Worm (Caenorhabditis elegans) whole organism, L3 larva: ENCODE results near the gene cpin-1.

Source experiments
- R02D3.7 ChIP-seq: fragments of 150-350 bp; optimal IDR thresholded peaks from 2 replicates; lab custom pipeline; 2014; ENCODE audit warnings: missing biosample characterization, missing genetic modification characterization
- aly-2 ChIP-seq: fragments of 150-350 bp; optimal IDR thresholded peaks from 2 replicates; lab custom pipeline; 2014; ENCODE audit warnings: missing biosample characterization, missing genetic modification characterization
- ama-1 ChIP-seq: fragments of 150-350 bp; optimal IDR thresholded peaks from 2 replicates; lab custom pipeline; 2018
- ceh-16 ChIP-seq: sonication (generic microtip); optimal IDR thresholded peaks from 2 replicates; lab custom pipeline; 2017; ENCODE audit warnings: missing biosample characterization, missing genetic modification characterization
- ceh-28 ChIP-seq: fragments of 150-350 bp; optimal IDR thresholded peaks from 2 replicates; lab custom pipeline; 2014; ENCODE audit warnings: missing biosample characterization, missing genetic modification reagents, missing genetic modification characterization
- ceh-9 ChIP-seq: sonication (generic microtip); optimal IDR thresholded peaks from 2 replicates; lab custom pipeline; 2018; ENCODE audit warnings: missing biosample characterization, missing genetic modification characterization
- daf-12 ChIP-seq: fragments of 150-350 bp; optimal IDR thresholded peaks from 2 replicates; lab custom pipeline; 2014; ENCODE audit warnings: missing biosample characterization, missing genetic modification reagents, missing genetic modification characterization
- egl-27 ChIP-seq: sonication (generic microtip); optimal IDR thresholded peaks from 4 replicates; lab custom pipeline; 2017; ENCODE audit warnings: missing biosample characterization, missing genetic modification reagents, missing genetic modification characterization
- elt-1 ChIP-seq: fragments of 150-350 bp; optimal IDR thresholded peaks from 2 replicates; lab custom pipeline; 2014; ENCODE audit warnings: missing biosample characterization, missing genetic modification characterization
- elt-2 ChIP-seq: sonication (generic microtip); optimal IDR thresholded peaks from 2 replicates; lab custom pipeline; 2016; ENCODE audit warnings: missing genetic modification reagents, mild to moderate bottlenecking, missing genetic modification characterization, missing compliant biosample characterization
- fkh-10 ChIP-seq: sonication (generic microtip); optimal IDR thresholded peaks from 2 replicates; lab custom pipeline; 2017; ENCODE audit warnings: missing biosample characterization, missing genetic modification reagents, missing genetic modification characterization
- fos-1 ChIP-seq: fragments of 150-350 bp; optimal IDR thresholded peaks from 2 replicates; lab custom pipeline; 2014; ENCODE audit warnings: missing biosample characterization, missing genetic modification characterization
- hmg-11 ChIP-seq: sonication (generic microtip); optimal IDR thresholded peaks from 2 replicates; lab custom pipeline; 2016; ENCODE audit warnings: missing genetic modification characterization, missing compliant biosample characterization
- jun-1 ChIP-seq: fragments of 150-350 bp; optimal IDR thresholded peaks from 2 replicates; lab custom pipeline; 2014; ENCODE audit warnings: missing biosample characterization, missing genetic modification reagents, missing genetic modification characterization
- lin-15B ChIP-seq: fragments of 150-350 bp; optimal IDR thresholded peaks from 2 replicates; lab custom pipeline; 2014; ENCODE audit warnings: missing biosample characterization, missing genetic modification characterization
- lsy-12 ChIP-seq: sonication (generic microtip); optimal IDR thresholded peaks from 2 replicates; lab custom pipeline; 2016; ENCODE audit warnings: mild to moderate bottlenecking, missing genetic modification characterization, missing compliant biosample characterization
- mml-1 ChIP-seq: fragments of 150-350 bp; sonication (generic microtip); optimal IDR thresholded peaks from 3 replicates; lab custom pipeline; 2014; ENCODE audit warnings: missing biosample characterization, missing genetic modification characterization
- nfya-1 ChIP-seq: sonication (generic microtip); optimal IDR thresholded peaks from 2 replicates; lab custom pipeline; 2017; ENCODE audit warnings: missing genetic modification characterization, mild to moderate bottlenecking, missing compliant biosample characterization, antibody characterized with exemption, moderate library complexity; ENCODE audit not compliant: insufficient read depth
- nhr-12 ChIP-seq: fragments of 150-350 bp; optimal IDR thresholded peaks from 2 replicates; lab custom pipeline; 2014; ENCODE audit warnings: missing biosample characterization, missing genetic modification characterization
- nhr-237 ChIP-seq: fragments of 150-350 bp; optimal IDR thresholded peaks from 2 replicates; lab custom pipeline; 2014; ENCODE audit warnings: missing biosample characterization, missing genetic modification characterization
- nhr-25 ChIP-seq: sonication (generic microtip); optimal IDR thresholded peaks from 2 replicates; lab custom pipeline; 2017; ENCODE audit warnings: missing biosample characterization, missing genetic modification characterization
- nhr-43 ChIP-seq: sonication (generic microtip); optimal IDR thresholded peaks from 2 replicates; lab custom pipeline; 2016; ENCODE audit warnings: mild to moderate bottlenecking, missing genetic modification characterization, missing compliant biosample characterization; ENCODE audit not compliant: poor library complexity, severe bottlenecking
- nhr-67 ChIP-seq: fragments of 150-350 bp; optimal IDR thresholded peaks from 2 replicates; lab custom pipeline; 2014; ENCODE audit warnings: missing biosample characterization, missing genetic modification characterization
- nhr-76 ChIP-seq: fragments of 150-350 bp; sonication (generic microtip); optimal IDR thresholded peaks from 5 replicates; lab custom pipeline; 2014; ENCODE audit warnings: missing biosample characterization, missing genetic modification characterization
- pha-4 ChIP-seq: fragments of 150-350 bp; optimal IDR thresholded peaks from 2 replicates; lab custom pipeline; 2014; ENCODE audit warnings: missing biosample characterization, missing genetic modification reagents, missing genetic modification characterization
- pqm-1 ChIP-seq: fragments of 150-350 bp; optimal IDR thresholded peaks from 2 replicates; lab custom pipeline; 2017; ENCODE audit warnings: missing biosample characterization, missing genetic modification characterization, inconsistent platforms
- sea-2 ChIP-seq: fragments of 150-350 bp; sonication (generic microtip); optimal IDR thresholded peaks from 4 replicates; lab custom pipeline; 2014; ENCODE audit warnings: missing biosample characterization, missing genetic modification reagents, missing genetic modification characterization
- skn-1 ChIP-seq: fragments of 150-350 bp; optimal IDR thresholded peaks from 2 replicates; lab custom pipeline; 2014; ENCODE audit warnings: missing biosample characterization, missing genetic modification characterization
- snpc-4 ChIP-seq: fragments of 150-350 bp; optimal IDR thresholded peaks from 2 replicates; lab custom pipeline; 2014; ENCODE audit warnings: missing biosample characterization, missing genetic modification characterization
- unc-39 ChIP-seq: sonication (generic microtip); optimal IDR thresholded peaks from 4 replicates; lab custom pipeline; 2017; ENCODE audit warnings: missing biosample characterization, missing genetic modification characterization
- unc-62 ChIP-seq: fragments of 150-350 bp; sonication (generic microtip); optimal IDR thresholded peaks from 4 replicates; lab custom pipeline; 2014; ENCODE audit warnings: missing biosample characterization, missing genetic modification reagents, missing genetic modification characterization
- zag-1 ChIP-seq: fragments of 150-350 bp; optimal IDR thresholded peaks from 2 replicates; lab custom pipeline; 2014; ENCODE audit warnings: missing biosample characterization, missing genetic modification characterization

cpin-1 gene

DNA sequence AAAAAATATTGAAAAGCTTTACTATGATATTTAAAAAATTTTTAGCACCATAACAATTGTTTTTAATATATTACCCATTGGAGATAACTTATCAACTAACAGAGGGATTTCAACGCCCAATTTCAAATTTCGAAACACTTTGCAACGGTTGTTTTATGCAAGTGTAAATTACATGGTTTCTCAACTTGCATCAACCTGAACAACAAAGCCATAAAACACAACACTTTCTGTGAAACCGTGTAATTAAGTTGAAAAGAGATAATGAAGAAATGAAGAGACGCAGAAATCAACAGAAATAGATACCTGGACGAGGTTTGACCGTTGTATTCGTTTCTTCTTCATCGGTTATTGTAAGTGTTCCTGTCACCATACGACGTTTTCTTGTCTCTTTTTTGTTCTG is at the start of gene cpin-1:
Gene cpin-1, plus strand, starts transcription at position 301 of the 400 bp plus-strand sequence.
- TF ChIP-seq R02D3.7 (tag; lab: Kevin White, UChicago), result no peak
- no peak for TF ChIP-seq unc-62
- TF ChIP-seq lsy-12, result no peak
- no peak for TF ChIP-seq nhr-12 (tag; lab: Kevin White, UChicago)
- TF ChIP-seq snpc-4 (tag; lab: Kevin White, UChicago), result no peak
- peak; percentile 3 for TF ChIP-seq nhr-25 (tag; lab: Kevin White, UChicago)

DNA sequence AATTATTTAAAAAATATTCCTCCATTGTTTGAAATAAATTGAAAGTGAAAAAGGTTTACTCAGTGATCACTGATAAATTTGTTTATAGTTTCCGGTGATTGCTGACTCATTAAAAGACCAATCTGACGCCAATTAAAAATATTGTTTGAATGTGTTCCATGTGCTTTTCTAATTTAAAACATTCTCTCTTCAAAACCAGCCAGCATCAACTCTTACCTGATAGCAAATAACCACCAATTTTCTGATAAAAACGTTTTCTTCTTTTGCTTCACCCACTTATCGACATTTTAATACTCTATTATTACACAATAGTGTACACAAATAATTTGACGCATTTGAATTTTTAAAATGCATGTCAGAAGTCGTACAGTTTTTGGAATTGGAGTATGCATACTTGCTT is 48.8 kb upstream of the cpin-1 start, which contains the start of gene F56D5.6:
Gene F56D5.6, plus strand, starts transcription at position 208 of the 400 bp plus-strand sequence.
- peak; percentile 81 for TF ChIP-seq elt-2 (tag; lab: Kevin White, UChicago)
- no peak for TF ChIP-seq unc-39 (tag; lab: Kevin White, UChicago)
- TF ChIP-seq pqm-1 (tag; lab: Kevin White, UChicago), result peak; percentile 75
- TF ChIP-seq pha-4, result peak; percentile 69
- TF ChIP-seq ceh-28 (tag; lab: Kevin White, UChicago), result no peak

ce11 chrIV:9403761-9404420 is 46.6 kb upstream of the cpin-1 start:
- no peak for TF ChIP-seq fkh-10 (GFP tag; lab: Kevin White, UChicago)
- no peak for TF ChIP-seq daf-12 (tag; lab: Kevin White, UChicago)
- no peak for TF ChIP-seq nfya-1 (tag; lab: Kevin White, UChicago)
- peak; percentile 67 for TF ChIP-seq ceh-28 (tag; lab: Kevin White, UChicago)
- TF ChIP-seq mml-1 (tag; lab: Kevin White, UChicago), result no peak
- peak; percentile 16 for TF ChIP-seq lin-15B (tag; lab: Kevin White, UChicago)

DNA sequence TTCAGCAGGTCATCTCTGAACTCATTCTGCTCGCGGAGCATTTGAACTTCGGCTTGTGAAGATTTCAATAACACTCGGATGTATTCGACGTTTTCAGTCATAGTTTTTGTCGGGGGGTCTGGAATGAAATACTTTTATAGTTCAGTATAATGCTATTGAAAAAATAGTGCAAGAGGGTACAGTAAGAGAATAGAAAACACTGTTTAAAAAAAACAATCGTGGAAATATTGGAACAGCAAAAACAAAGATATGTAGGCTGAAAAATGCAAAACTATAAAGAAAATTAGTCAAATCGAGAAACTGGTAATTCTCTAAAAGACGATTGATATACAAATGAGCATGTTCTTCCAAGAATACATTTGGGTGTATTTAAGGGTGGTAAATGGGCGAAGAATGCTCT is 42.5 kb upstream of the cpin-1 start, which contains the start of gene F56D5.5:
Gene F56D5.5, minus strand, starts transcription at position 101 of the 400 bp plus-strand sequence.
- TF ChIP-seq jun-1, result no peak
- TF ChIP-seq unc-62, result no peak
- no peak for TF ChIP-seq fkh-10 (GFP tag; lab: Kevin White, UChicago)
- no peak for TF ChIP-seq pqm-1 (tag; lab: Kevin White, UChicago)
- TF ChIP-seq nhr-76 (tag; lab: Kevin White, UChicago), result no peak
- TF ChIP-seq sea-2 (GFP tag; lab: Kevin White, UChicago), result no peak
- no peak for TF ChIP-seq ceh-16 (tag; lab: Kevin White, UChicago)
- no peak for TF ChIP-seq fos-1
- no peak for TF ChIP-seq ama-1 (lab: Kevin White, UChicago)
- no peak for TF ChIP-seq elt-1 (tag; lab: Kevin White, UChicago)
- no peak for TF ChIP-seq lsy-12

DNA sequence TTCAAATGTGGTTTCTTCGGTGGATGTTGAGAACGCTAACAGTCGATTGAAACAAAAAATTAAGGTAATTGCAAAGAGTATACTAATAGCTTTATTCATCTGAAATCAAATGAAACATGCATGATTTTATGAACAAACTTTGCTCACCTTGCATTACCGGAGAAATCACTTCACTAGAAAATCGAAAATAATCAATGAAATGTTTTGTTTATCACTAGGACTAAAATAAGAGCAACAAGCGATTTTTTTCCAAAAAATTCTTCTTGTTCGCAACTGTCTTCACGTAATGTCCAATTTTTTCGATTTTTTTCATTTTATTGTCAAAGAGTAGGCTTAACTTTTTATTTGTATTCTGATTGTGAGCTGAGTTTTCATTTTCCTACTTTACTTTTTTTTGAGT is 28.1 kb upstream of the cpin-1 start, which contains the start of gene F56D5.9:
Gene F56D5.9, minus strand, starts transcription at position 101 of the 400 bp plus-strand sequence.
- no peak for TF ChIP-seq nhr-12 (tag; lab: Kevin White, UChicago)
- no peak for TF ChIP-seq nfya-1 (tag; lab: Kevin White, UChicago)
- TF ChIP-seq ceh-9 (tag; lab: Kevin White, UChicago), result no peak
- no peak for TF ChIP-seq egl-27
- no peak for TF ChIP-seq nhr-67
- no peak for TF ChIP-seq pqm-1 (tag; lab: Kevin White, UChicago)
- TF ChIP-seq zag-1 (tag; lab: Kevin White, UChicago), result no peak
- no peak for TF ChIP-seq nhr-43 (tag; lab: Kevin White, UChicago)
- TF ChIP-seq nhr-237 (tag; lab: Kevin White, UChicago), result no peak
- TF ChIP-seq hmg-11 (tag; lab: Kevin White, UChicago), result no peak
- TF ChIP-seq fkh-10 (GFP tag; lab: Kevin White, UChicago), result no peak
- no peak for TF ChIP-seq ceh-28 (tag; lab: Kevin White, UChicago)
- TF ChIP-seq aly-2 (tag; lab: Kevin White, UChicago), result no peak
- no peak for TF ChIP-seq nhr-25 (tag; lab: Kevin White, UChicago)
- no peak for TF ChIP-seq skn-1 (tag; lab: Kevin White, UChicago)
- no peak for TF ChIP-seq lin-15B (tag; lab: Kevin White, UChicago)
- TF ChIP-seq, all 47 proteins: peak for 0
